Worm (Caenorhabditis elegans) whole organism, L2 larva: ENCODE data around the gene C02F5.3.

Experiments used
- gmeb-1 ChIP-seq: fragments of 150-350 bp; optimal IDR thresholded peaks from 2 replicates; lab custom pipeline; 2014; ENCODE audit warnings: missing biosample characterization, missing genetic modification characterization
- nhr-21 ChIP-seq: fragments of 150-350 bp; optimal IDR thresholded peaks from 2 replicates; lab custom pipeline; 2014; ENCODE audit warnings: missing biosample characterization, missing genetic modification characterization
- skn-1 ChIP-seq: sonication (generic microtip); optimal IDR thresholded peaks from 2 replicates; lab custom pipeline; 2017; ENCODE audit warnings: missing biosample characterization, missing genetic modification characterization
- unc-55 ChIP-seq: fragments of 150-350 bp; sonication (generic microtip); optimal IDR thresholded peaks from 3 replicates; lab custom pipeline; 2014; ENCODE audit warnings: missing biosample characterization, missing genetic modification reagents, missing genetic modification characterization
- ztf-1 ChIP-seq: fragments of 200-800 bp; sonication (Bioruptor generic); conservative IDR thresholded peaks from 2 replicates; pipeline ENCODE4 v1.3.6; 2022; ENCODE audit warnings: missing genetic modification characterization, missing compliant biosample characterization
- ztf-11 ChIP-seq: sonication (generic microtip); optimal IDR thresholded peaks from 2 replicates; lab custom pipeline; 2017; ENCODE audit warnings: missing biosample characterization, missing genetic modification characterization

ce11 chrIII:8289181-8289580 lies 43.5 kb downstream of the C02F5.3 start:
- TF ChIP-seq nhr-21: no peak
- TF ChIP-seq gmeb-1: no peak
- no peak for TF ChIP-seq unc-55 (GFP tag; lab: Kevin White, UChicago)
- TF ChIP-seq ztf-11 (tag; lab: Kevin White, UChicago): no peak
- no peak for TF ChIP-seq skn-1 (tag; lab: Kevin White, UChicago)
- TF ChIP-seq ztf-1 (GFP tag; lab: Robert Waterston, UW): no peak
